Worm (Caenorhabditis elegans) whole organism, L4/young adult: ENCODE measurements around the gene Y105C5A.508.
"Not testable (repeated sequence)": the region's sequence is repeated elsewhere in the genome, so short reads cannot be mapped to it uniquely, and the experiment has no call there.

Source experiments
- W03F9.2 ChIP-seq: fragments of 150-350 bp; optimal IDR thresholded peaks from 2 replicates; lab custom pipeline; 2014; ENCODE audit warnings: missing biosample characterization, missing genetic modification characterization
- dao-5 ChIP-seq: sonication (generic microtip); optimal IDR thresholded peaks from 2 replicates; lab custom pipeline; 2016; ENCODE audit warnings: missing genotype, missing genetic modification characterization, moderate library complexity, missing compliant biosample characterization
- him-1 ChIP-seq: sonication (generic microtip); optimal IDR thresholded peaks from 2 replicates; lab custom pipeline; 2016; ENCODE audit warnings: missing genotype, missing genetic modification reagents, missing genetic modification characterization, missing compliant biosample characterization

- not testable (repeated sequence) for TF ChIP-seq dao-5, him-1, W03F9.2 (tag; lab: Kevin White, UChicago)
These were observed 51.7 kb downstream of the Y105C5A.508 start, which contains the start of gene Y105C5A.10 for ce11 chrIV:15635462-15635861.
